Worm (Caenorhabditis elegans) whole organism, L1 larva: ENCODE data around the gene F33A8.4.

Experiments used
- C04F5.9 ChIP-seq: sonication (generic microtip); optimal IDR thresholded peaks from 2 replicates; lab custom pipeline; 2016; ENCODE audit warnings: missing genetic modification characterization, missing compliant biosample characterization
- aly-2 ChIP-seq: fragments of 150-350 bp; optimal IDR thresholded peaks from 2 replicates; lab custom pipeline; 2014; ENCODE audit warnings: missing biosample characterization, missing genetic modification characterization
- ceh-8 ChIP-seq: fragments of 200-800 bp; sonication (Bioruptor generic); optimal IDR thresholded peaks from 2 replicates; lab custom pipeline; 2018; ENCODE audit warnings: mild to moderate bottlenecking, missing genetic modification characterization, moderate library complexity, missing compliant biosample characterization
- ceh-90 ChIP-seq: sonication (generic microtip); optimal IDR thresholded peaks from 2 replicates; lab custom pipeline; 2016; ENCODE audit warnings: missing genetic modification characterization, missing compliant biosample characterization
- elt-3 ChIP-seq, 6 experiments: fragments of 150-350 bp in 1 of 6; sonication (generic microtip); optimal IDR thresholded peaks; 2 replicates each; lab custom pipeline; 2017 to 2018; ENCODE audit warnings: missing biosample characterization in 6 of 6, missing genetic modification characterization in 6 of 6, inconsistent platforms in 1 of 6
- fkh-10 ChIP-seq: sonication (generic microtip); optimal IDR thresholded peaks from 2 replicates; lab custom pipeline; 2017; ENCODE audit warnings: missing biosample characterization, missing genetic modification reagents, missing genetic modification characterization
- lin-39 ChIP-seq: fragments of 150-350 bp; optimal IDR thresholded peaks from 2 replicates; lab custom pipeline; 2014; ENCODE audit warnings: missing biosample characterization, missing genetic modification reagents, missing genetic modification characterization
- lir-3 ChIP-seq: sonication (generic microtip); optimal IDR thresholded peaks from 2 replicates; lab custom pipeline; 2016; ENCODE audit warnings: mild to moderate bottlenecking, missing genetic modification characterization, moderate library complexity, missing compliant biosample characterization; ENCODE audit not compliant: poor library complexity
- pag-3 ChIP-seq: sonication (generic microtip); optimal IDR thresholded peaks from 2 replicates; lab custom pipeline; 2017; ENCODE audit warnings: missing genetic modification characterization, mild to moderate bottlenecking, missing compliant biosample characterization, antibody characterized with exemption, borderline replicate concordance; ENCODE audit not compliant: insufficient read depth
- pqm-1 ChIP-seq: sonication (generic microtip); optimal IDR thresholded peaks from 3 replicates; lab custom pipeline; 2017; ENCODE audit warnings: missing biosample characterization, missing genetic modification characterization
- ztf-11 ChIP-seq, 2 experiments: sonication (generic microtip); optimal IDR thresholded peaks; 2 replicates each; lab custom pipeline; 2016 to 2017; ENCODE audit warnings: missing genetic modification characterization in 2 of 2, missing biosample characterization in 1 of 2, missing compliant biosample characterization in 1 of 2

ce11 chrII:11057256-11057655 lies 8.4 kb upstream of the F33A8.4 start:
- TF ChIP-seq lin-39 (tag; lab: Kevin White, UChicago) (no peak), fkh-10 (GFP tag; lab: Kevin White, UChicago) (no peak), lir-3 (tag; lab: Kevin White, UChicago) (no peak), elt-3 (tag; optimal IDR thresholded peaks at IDR 0.05; lab: Kevin White, UChicago) (peak in 2 of 6 experiments; percentile 6 to 55), aly-2 (tag; lab: Kevin White, UChicago) (no peak), pag-3 (no peak), ztf-11 (tag; optimal IDR thresholded peaks at IDR 0.05; lab: Kevin White, UChicago) (no peak), ceh-8 (GFP tag; lab: Kevin White, UChicago) (no peak), pqm-1 (tag; lab: Kevin White, UChicago) (no peak), ceh-90 (no peak), C04F5.9 (tag; lab: Kevin White, UChicago) (no peak)
